Worm (Caenorhabditis elegans) whole organism, L3 larva: ENCODE data around the gene cdc-14.

ENCODE experiments used
- R02D3.7 ChIP-seq: fragments of 150-350 bp; optimal IDR thresholded peaks from 2 replicates; lab custom pipeline; 2014; ENCODE audit warnings: missing biosample characterization, missing genetic modification characterization
- aly-2 ChIP-seq: fragments of 150-350 bp; optimal IDR thresholded peaks from 2 replicates; lab custom pipeline; 2014; ENCODE audit warnings: missing biosample characterization, missing genetic modification characterization
- ceh-16 ChIP-seq: sonication (generic microtip); optimal IDR thresholded peaks from 2 replicates; lab custom pipeline; 2017; ENCODE audit warnings: missing biosample characterization, missing genetic modification characterization
- ceh-28 ChIP-seq: fragments of 150-350 bp; optimal IDR thresholded peaks from 2 replicates; lab custom pipeline; 2014; ENCODE audit warnings: missing biosample characterization, missing genetic modification reagents, missing genetic modification characterization
- ceh-82 ChIP-seq: fragments of 150-350 bp; optimal IDR thresholded peaks from 2 replicates; lab custom pipeline; 2014; ENCODE audit warnings: missing biosample characterization, missing genetic modification characterization
- ceh-9 ChIP-seq: sonication (generic microtip); optimal IDR thresholded peaks from 2 replicates; lab custom pipeline; 2018; ENCODE audit warnings: missing biosample characterization, missing genetic modification characterization
- egl-27 ChIP-seq: sonication (generic microtip); optimal IDR thresholded peaks from 4 replicates; lab custom pipeline; 2017; ENCODE audit warnings: missing biosample characterization, missing genetic modification reagents, missing genetic modification characterization
- egl-5 ChIP-seq: fragments of 150-350 bp; optimal IDR thresholded peaks from 2 replicates; lab custom pipeline; 2017; ENCODE audit warnings: missing biosample characterization, missing genetic modification reagents, missing genetic modification characterization, inconsistent platforms
- elt-2 ChIP-seq: sonication (generic microtip); optimal IDR thresholded peaks from 2 replicates; lab custom pipeline; 2016; ENCODE audit warnings: missing genetic modification reagents, mild to moderate bottlenecking, missing genetic modification characterization, missing compliant biosample characterization
- elt-3 ChIP-seq, 3 experiments: fragments of 150-350 bp in 1 of 3; sonication (generic microtip) in 2 of 3; optimal IDR thresholded peaks; 2 replicates in 2 of 3; 4 replicates in 1 of 3; lab custom pipeline; 2014 to 2017; ENCODE audit warnings: missing biosample characterization in 3 of 3, missing genetic modification characterization in 3 of 3
- fkh-10 ChIP-seq: sonication (generic microtip); optimal IDR thresholded peaks from 2 replicates; lab custom pipeline; 2017; ENCODE audit warnings: missing biosample characterization, missing genetic modification reagents, missing genetic modification characterization
- fkh-2 ChIP-seq: fragments of 150-350 bp; optimal IDR thresholded peaks from 2 replicates; lab custom pipeline; 2014; ENCODE audit warnings: missing biosample characterization, missing genetic modification reagents, missing genetic modification characterization
- hmg-11 ChIP-seq: sonication (generic microtip); optimal IDR thresholded peaks from 2 replicates; lab custom pipeline; 2016; ENCODE audit warnings: missing genetic modification characterization, missing compliant biosample characterization
- jun-1 ChIP-seq: fragments of 150-350 bp; optimal IDR thresholded peaks from 2 replicates; lab custom pipeline; 2014; ENCODE audit warnings: missing biosample characterization, missing genetic modification reagents, missing genetic modification characterization
- lin-15B ChIP-seq: fragments of 150-350 bp; optimal IDR thresholded peaks from 2 replicates; lab custom pipeline; 2014; ENCODE audit warnings: missing biosample characterization, missing genetic modification characterization
- lin-39 ChIP-seq: fragments of 150-350 bp; optimal IDR thresholded peaks from 2 replicates; lab custom pipeline; 2018; ENCODE audit warnings: missing biosample characterization, missing genetic modification reagents, missing genetic modification characterization
- lsy-12 ChIP-seq: sonication (generic microtip); optimal IDR thresholded peaks from 2 replicates; lab custom pipeline; 2016; ENCODE audit warnings: mild to moderate bottlenecking, missing genetic modification characterization, missing compliant biosample characterization
- mdl-1 ChIP-seq: fragments of 150-350 bp; optimal IDR thresholded peaks from 2 replicates; lab custom pipeline; 2014; ENCODE audit warnings: missing biosample characterization, missing genetic modification characterization
- mml-1 ChIP-seq: fragments of 150-350 bp; sonication (generic microtip); optimal IDR thresholded peaks from 3 replicates; lab custom pipeline; 2014; ENCODE audit warnings: missing biosample characterization, missing genetic modification characterization
- nhr-11 ChIP-seq: fragments of 150-350 bp; optimal IDR thresholded peaks from 2 replicates; lab custom pipeline; 2014; ENCODE audit warnings: missing biosample characterization, missing genetic modification characterization
- nhr-12 ChIP-seq: fragments of 150-350 bp; optimal IDR thresholded peaks from 2 replicates; lab custom pipeline; 2014; ENCODE audit warnings: missing biosample characterization, missing genetic modification characterization
- nhr-23 ChIP-seq: fragments of 150-350 bp; optimal IDR thresholded peaks from 2 replicates; lab custom pipeline; 2014; ENCODE audit warnings: missing biosample characterization, missing genetic modification reagents, missing genetic modification characterization
- nhr-237 ChIP-seq: fragments of 150-350 bp; optimal IDR thresholded peaks from 2 replicates; lab custom pipeline; 2014; ENCODE audit warnings: missing biosample characterization, missing genetic modification characterization
- nhr-25 ChIP-seq: sonication (generic microtip); optimal IDR thresholded peaks from 2 replicates; lab custom pipeline; 2017; ENCODE audit warnings: missing biosample characterization, missing genetic modification characterization
- nhr-28 ChIP-seq: fragments of 150-350 bp; optimal IDR thresholded peaks from 2 replicates; lab custom pipeline; 2014; ENCODE audit warnings: missing biosample characterization, missing genetic modification characterization
- nhr-43 ChIP-seq: sonication (generic microtip); optimal IDR thresholded peaks from 2 replicates; lab custom pipeline; 2016; ENCODE audit warnings: mild to moderate bottlenecking, missing genetic modification characterization, missing compliant biosample characterization; ENCODE audit not compliant: poor library complexity, severe bottlenecking
- nhr-67 ChIP-seq: fragments of 150-350 bp; optimal IDR thresholded peaks from 2 replicates; lab custom pipeline; 2014; ENCODE audit warnings: missing biosample characterization, missing genetic modification characterization
- nhr-76 ChIP-seq: fragments of 150-350 bp; sonication (generic microtip); optimal IDR thresholded peaks from 5 replicates; lab custom pipeline; 2014; ENCODE audit warnings: missing biosample characterization, missing genetic modification characterization
- nhr-77 ChIP-seq: fragments of 150-350 bp; optimal IDR thresholded peaks from 2 replicates; lab custom pipeline; 2014; ENCODE audit warnings: missing biosample characterization, missing genetic modification characterization
- pha-4 ChIP-seq: fragments of 150-350 bp; optimal IDR thresholded peaks from 2 replicates; lab custom pipeline; 2014; ENCODE audit warnings: missing biosample characterization, missing genetic modification reagents, missing genetic modification characterization
- pqm-1 ChIP-seq: fragments of 150-350 bp; optimal IDR thresholded peaks from 2 replicates; lab custom pipeline; 2017; ENCODE audit warnings: missing biosample characterization, missing genetic modification characterization, inconsistent platforms
- tbx-2 ChIP-seq: sonication (generic microtip); optimal IDR thresholded peaks from 2 replicates; lab custom pipeline; 2016; ENCODE audit warnings: mild to moderate bottlenecking, missing genetic modification characterization, missing compliant biosample characterization
- unc-39 ChIP-seq: sonication (generic microtip); optimal IDR thresholded peaks from 4 replicates; lab custom pipeline; 2017; ENCODE audit warnings: missing biosample characterization, missing genetic modification characterization
- ztf-11 ChIP-seq: fragments of 150-350 bp; optimal IDR thresholded peaks from 2 replicates; lab custom pipeline; 2014; ENCODE audit warnings: missing biosample characterization, missing genetic modification characterization

The cdc-14 gene

ce11 chrII:5572082-5572746 lies 21.0 kb downstream of the cdc-14 start (continued):
- no peak for TF ChIP-seq mml-1 (tag; lab: Kevin White, UChicago)
- peak; percentile 90 for TF ChIP-seq nhr-43
- no peak for TF ChIP-seq egl-27 (tag; lab: Kevin White, UChicago)
- TF ChIP-seq lin-39 (tag; lab: Kevin White, UChicago), result no peak
- TF ChIP-seq lin-15B (tag; lab: Kevin White, UChicago), result no peak
- TF ChIP-seq pqm-1, result peak; percentile 7
- TF ChIP-seq elt-3 (tag; optimal IDR thresholded peaks at IDR 0.05; lab: Kevin White, UChicago), result no peak
- peak; percentile 66 for TF ChIP-seq nhr-23
- TF ChIP-seq nhr-77, result no peak
- no peak for TF ChIP-seq nhr-25 (tag; lab: Kevin White, UChicago)
- TF ChIP-seq pha-4 (tag; lab: Kevin White, UChicago), result peak; percentile 27
- TF ChIP-seq egl-5 (tag; lab: Kevin White, UChicago), result no peak
- no peak for TF ChIP-seq ceh-16 (tag; lab: Kevin White, UChicago)
- TF ChIP-seq nhr-28 (tag; lab: Kevin White, UChicago), result no peak
- no peak for TF ChIP-seq lsy-12 (tag; lab: Kevin White, UChicago)
- TF ChIP-seq ceh-9 (tag; lab: Kevin White, UChicago), result no peak
- no peak for TF ChIP-seq nhr-76 (tag; lab: Kevin White, UChicago)
- no peak for TF ChIP-seq jun-1 (tag; lab: Kevin White, UChicago)
- no peak for TF ChIP-seq fkh-2 (tag; lab: Kevin White, UChicago)

DNA sequence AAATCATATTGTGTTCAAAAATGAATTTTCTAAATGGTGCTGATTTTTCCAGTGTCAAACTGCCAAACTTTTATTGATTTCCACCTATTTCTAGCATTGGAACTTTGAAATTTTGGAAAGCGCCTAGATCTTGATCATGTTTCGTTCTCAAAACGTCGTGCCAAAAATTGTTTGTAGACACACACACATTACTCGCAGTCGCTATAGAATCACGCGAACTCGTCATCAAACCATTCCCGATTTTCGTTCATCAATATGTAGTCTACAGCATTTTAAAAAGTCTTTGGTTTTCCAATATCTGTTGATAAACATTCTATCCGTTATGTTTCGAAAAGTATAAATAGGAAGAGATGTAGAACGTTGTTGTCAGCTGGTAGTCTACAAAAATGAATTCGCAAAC lies 23.0 kb downstream of the cdc-14 start, which contains the start of the genes C17C3.1 and C17C3.15:
C17C3.1 (plus strand) TSS at position 301 of the 400 bp plus-strand sequence.
C17C3.15 (plus strand) TSS at position 383 of the 400 bp plus-strand sequence.
- no peak for TF ChIP-seq nhr-12 (tag; lab: Kevin White, UChicago)
- TF ChIP-seq lin-15B (tag; lab: Kevin White, UChicago), result no peak
- TF ChIP-seq ztf-11, result no peak
- no peak for TF ChIP-seq mdl-1
- no peak for TF ChIP-seq fkh-10 (GFP tag; lab: Kevin White, UChicago)
- no peak for TF ChIP-seq ceh-82 (tag; lab: Kevin White, UChicago)
- no peak for TF ChIP-seq nhr-77
- no peak for TF ChIP-seq pha-4 (tag; lab: Kevin White, UChicago)
- TF ChIP-seq jun-1 (tag; lab: Kevin White, UChicago), result no peak
- no peak for TF ChIP-seq ceh-9 (tag; lab: Kevin White, UChicago)
- TF ChIP-seq nhr-76 (tag; lab: Kevin White, UChicago), result no peak
- no peak for TF ChIP-seq nhr-237 (tag; lab: Kevin White, UChicago)
- no peak for TF ChIP-seq ceh-28 (tag; lab: Kevin White, UChicago)
- TF ChIP-seq tbx-2 (tag; lab: Kevin White, UChicago), result no peak
- no peak for TF ChIP-seq ceh-16 (tag; lab: Kevin White, UChicago)
- TF ChIP-seq nhr-43, result no peak
- TF ChIP-seq unc-39, result no peak
- no peak for TF ChIP-seq fkh-2 (tag; lab: Kevin White, UChicago)
- TF ChIP-seq, all 47 proteins: peak for 0

- no peak for TF ChIP-seq ceh-9 (tag; lab: Kevin White, UChicago)
- no peak for TF ChIP-seq nhr-11 (tag; lab: Kevin White, UChicago)
- TF ChIP-seq hmg-11 (tag; lab: Kevin White, UChicago), result no peak
- no peak for TF ChIP-seq egl-5 (tag; lab: Kevin White, UChicago)
- no peak for TF ChIP-seq R02D3.7 (tag; lab: Kevin White, UChicago)
- TF ChIP-seq aly-2 (tag; lab: Kevin White, UChicago), result no peak
- no peak for TF ChIP-seq mml-1 (tag; lab: Kevin White, UChicago)
- TF ChIP-seq nhr-67 (tag; lab: Kevin White, UChicago), result no peak
- no peak for TF ChIP-seq elt-2 (tag; lab: Kevin White, UChicago)
- TF ChIP-seq nhr-12 (tag; lab: Kevin White, UChicago), result no peak
- no peak for TF ChIP-seq ceh-28 (tag; lab: Kevin White, UChicago)
- no peak for TF ChIP-seq nhr-237 (tag; lab: Kevin White, UChicago)
- no peak for TF ChIP-seq tbx-2 (tag; lab: Kevin White, UChicago)
- no peak for TF ChIP-seq unc-39
- no peak for TF ChIP-seq ztf-11
Observed at ce11 chrII:5565082-5565623, 28.1 kb downstream of the cdc-14 start.

DNA sequence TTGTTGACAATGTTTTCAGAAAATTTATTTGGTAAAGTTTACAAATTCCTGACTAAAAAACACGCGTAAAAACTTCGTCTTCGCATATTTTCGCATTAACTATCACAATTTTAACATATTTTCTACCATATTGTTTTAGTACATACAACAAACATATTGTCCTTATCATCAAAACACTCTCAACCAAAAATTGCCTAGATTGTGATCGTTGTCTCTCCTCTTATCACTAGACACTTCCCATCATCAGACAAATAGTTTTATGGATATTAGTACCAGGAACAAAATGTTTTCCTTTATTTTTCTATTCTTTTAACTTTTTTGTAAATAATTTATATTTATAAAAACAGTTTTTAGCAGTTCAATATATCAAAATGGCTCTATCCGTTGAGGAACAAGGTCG lies 31.8 kb downstream of the cdc-14 start, which contains the start of gene C17C3.3:
C17C3.3 (plus strand) TSS at position 346 of the 400 bp plus-strand sequence.
- peak; percentile 88 for TF ChIP-seq elt-2 (tag; lab: Kevin White, UChicago)
- peak; percentile 67 for TF ChIP-seq pqm-1
- TF ChIP-seq nhr-67 (tag; lab: Kevin White, UChicago), result no peak
- peak; percentile 46 for TF ChIP-seq pha-4 (tag; lab: Kevin White, UChicago)
- TF ChIP-seq aly-2 (tag; lab: Kevin White, UChicago), result no peak
- no peak for TF ChIP-seq nhr-76 (tag; lab: Kevin White, UChicago)
